Worm (Caenorhabditis elegans): Measurements from ENCODE around the gene fbxb-96.

- TF ChIP-seq elt-3 (tag; optimal IDR thresholded peaks at IDR 0.05): no peak
- TF ChIP-seq ztf-4 (tag; optimal IDR thresholded peaks at IDR 0.05): no peak
- TF ChIP-seq ama-1 (optimal IDR thresholded peaks at IDR 0.05): no peak
- no peak for TF ChIP-seq nhr-25 (tag; optimal IDR thresholded peaks at IDR 0.05)
- TF ChIP-seq aly-2 (tag; optimal IDR thresholded peaks at IDR 0.05): no peak
- no peak for TF ChIP-seq elt-2 (tag; optimal IDR thresholded peaks at IDR 0.05)
- TF ChIP-seq tbx-2 (tag; optimal IDR thresholded peaks at IDR 0.05): no peak
- TF ChIP-seq snpc-4 (tag; optimal IDR thresholded peaks at IDR 0.05): no peak
- TF ChIP-seq ztf-11 (tag; optimal IDR thresholded peaks at IDR 0.05): no peak
- no peak for TF ChIP-seq ZK546.5 (tag; optimal IDR thresholded peaks at IDR 0.05)
Observed at ce11 chrII:1848109-1848508, 2.1 kb downstream of the fbxb-96 start, which contains the start of gene fbxb-97.
